Worm (Caenorhabditis elegans): ENCODE measurements around the gene parn-1.

Gene parn-1

DNA sequence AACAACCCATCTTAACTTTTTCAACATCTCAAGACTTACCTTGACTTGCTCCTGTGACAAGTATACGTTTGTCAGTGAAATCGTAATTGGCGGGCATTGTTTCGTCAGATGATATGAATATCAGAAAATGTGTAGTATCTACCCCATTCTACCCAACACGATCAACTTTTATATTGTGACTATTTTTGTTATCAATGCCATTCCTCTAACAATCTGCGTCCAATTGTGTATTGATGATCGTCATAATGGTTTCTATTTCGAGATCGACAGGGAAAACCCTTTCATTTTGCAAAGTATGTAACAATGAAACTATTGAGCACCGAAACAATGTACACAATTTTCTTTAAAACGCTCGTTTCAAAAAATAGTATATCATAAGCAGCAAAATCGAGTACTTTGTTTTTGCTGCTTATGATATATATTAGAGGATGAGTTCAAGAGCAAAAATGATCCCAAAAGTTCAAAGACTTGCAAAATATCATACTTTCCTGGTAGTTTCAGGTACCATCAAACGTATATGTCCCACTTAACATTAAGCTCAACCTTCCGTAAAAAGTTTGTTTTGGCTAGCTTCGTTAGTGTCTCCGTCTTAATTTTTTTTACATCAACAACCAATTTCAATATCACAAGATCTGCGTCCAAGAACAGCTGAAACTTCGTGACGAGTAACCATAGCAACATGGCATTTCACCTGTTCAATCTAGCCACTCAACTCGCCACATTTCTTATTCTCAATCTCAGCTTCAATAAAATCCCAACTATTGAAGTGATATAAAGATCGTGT is 38.6 kb upstream of the parn-1 start, which contains the start of the genes dhs-21 and xbx-9:
TSS of gene dhs-21 (minus strand) at position 181 of the 784 bp plus-strand sequence.
TSS of gene xbx-9 (plus strand) at position 734 of the 784 bp plus-strand sequence.
- peak; percentile 70 for TF ChIP-seq nhr-80 (tag; optimal IDR thresholded peaks at IDR 0.05)
- TF ChIP-seq K11D2.4 (GFP tag; IDR thresholded peaks at IDR 0.05): no peak
- TF ChIP-seq rcor-1 (GFP tag; IDR thresholded peaks at IDR 0.05): no peak
- TF ChIP-seq F49E8.2 (tag; optimal IDR thresholded peaks at IDR 0.05; ENCODE audit: insufficient read depth): no peak

DNA sequence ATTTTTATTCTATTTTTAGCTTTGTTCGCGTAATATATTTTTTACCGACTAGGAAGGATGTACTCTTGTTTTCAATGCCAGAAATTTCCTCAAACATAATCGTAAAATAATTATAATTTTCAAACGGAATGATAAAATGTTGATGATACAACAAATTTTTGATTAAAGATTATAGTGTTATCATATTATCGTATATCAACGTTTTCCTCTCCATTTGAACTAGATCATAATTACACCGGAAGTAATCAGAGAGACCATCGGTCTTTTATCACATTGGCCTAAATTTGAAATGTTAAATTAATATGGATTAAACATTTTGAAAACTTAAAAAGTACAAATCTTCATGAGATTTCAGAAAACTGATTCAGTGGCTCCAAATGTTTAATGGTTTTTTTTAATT is 37.7 kb upstream of the parn-1 start:
- TF ChIP-seq nhr-80 (tag; optimal IDR thresholded peaks at IDR 0.05): peak; percentile 5
- no peak for TF ChIP-seq F57C9.4 (tag; optimal IDR thresholded peaks at IDR 0.05)
- no peak for TF ChIP-seq Y79H2A.3 (GFP tag; conservative IDR thresholded peaks at IDR 0.05)
- no peak for TF ChIP-seq akir-1 (GFP tag; optimal IDR thresholded peaks at IDR 0.05)
- TF ChIP-seq lsl-1 (GFP tag; optimal IDR thresholded peaks at IDR 0.05): no peak
- TF ChIP-seq B0019.2 (GFP tag; conservative IDR thresholded peaks at IDR 0.05): no peak

ce11 chrV:12729220-12729619 is 34.2 kb upstream of the parn-1 start, which contains the start of gene R11D1.10:
Gene R11D1.10, plus strand, starts transcription at chrV:12729520.
- no peak for TF ChIP-seq lin-40 (tag; optimal IDR thresholded peaks at IDR 0.05)
- TF ChIP-seq efl-1 (GFP tag; optimal IDR thresholded peaks at IDR 0.05): no peak
- no peak for TF ChIP-seq pha-4 (tag; optimal IDR thresholded peaks at IDR 0.05)
- TF ChIP-seq aptf-3 (GFP tag; IDR thresholded peaks at IDR 0.05): no peak
- no peak for TF ChIP-seq hsf-1 (GFP tag; IDR thresholded peaks at IDR 0.05)
- no peak for TF ChIP-seq atf-7 (tag; optimal IDR thresholded peaks at IDR 0.05)

DNA sequence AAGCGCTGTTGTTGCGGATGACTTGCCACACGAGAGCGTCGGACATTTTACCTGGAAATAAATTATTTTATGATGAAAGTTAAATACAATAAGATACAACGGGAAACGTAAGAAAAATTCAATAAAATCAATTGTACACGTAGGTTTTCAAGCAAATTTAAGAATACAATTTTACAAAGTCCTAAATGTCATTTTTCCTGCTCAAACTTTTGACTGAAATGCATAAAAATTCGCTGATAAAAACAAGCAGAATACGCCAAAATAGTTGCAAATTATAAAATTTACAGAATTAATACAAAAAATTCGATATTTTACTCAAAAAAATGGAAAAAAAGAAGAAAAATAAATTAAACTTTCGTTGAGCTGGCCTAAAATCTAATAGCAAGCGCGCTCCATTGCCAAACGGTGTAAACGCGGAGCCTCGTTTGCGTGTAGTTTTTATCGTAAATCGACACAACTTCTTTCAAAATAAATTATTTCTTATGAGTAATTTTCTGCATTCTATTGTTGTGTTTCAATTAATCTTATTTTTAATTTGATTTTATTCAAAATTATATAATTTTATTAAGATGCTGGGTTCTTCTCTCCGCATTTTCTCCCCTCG is 33.1 kb upstream of the parn-1 start, which contains the start of the genes rpl-28 and mrpl-49:
TSS of gene rpl-28 (minus strand) at position 51 of the 604 bp plus-strand sequence.
TSS of gene mrpl-49 (plus strand) at position 570 of the 604 bp plus-strand sequence.
- TF ChIP-seq ccch-3 (GFP tag; optimal IDR thresholded peaks at IDR 0.05): no peak
- TF ChIP-seq ekl-4 (GFP tag; IDR thresholded peaks at IDR 0.05): 0 out of 2 replicates have a peak, but pooled peaks have one; percentile 34
- no peak for TF ChIP-seq lir-1 (GFP tag; conservative IDR thresholded peaks at IDR 0.05)
- TF ChIP-seq F33H1.4 (GFP tag; IDR thresholded peaks at IDR 0.05): peak; percentile 46; the same call in 1 of the 2 replicates
- peak; percentile 5 for TF ChIP-seq K12H6.12 (tag; optimal IDR thresholded peaks at IDR 0.05)
- TF ChIP-seq snpc-1.3 (tag; optimal IDR thresholded peaks at IDR 0.05; ENCODE audit: insufficient read depth): no peak
- no peak for TF ChIP-seq snpc-1.1 (tag; optimal IDR thresholded peaks at IDR 0.05; ENCODE audit: insufficient read depth)
- TF ChIP-seq bed-1 (GFP tag; IDR thresholded peaks at IDR 0.05): no peak
- no peak for TF ChIP-seq F57C9.4 (tag; optimal IDR thresholded peaks at IDR 0.05)
- peak; percentile 57 for TF ChIP-seq lin-40 (tag; optimal IDR thresholded peaks at IDR 0.05)
- TF ChIP-seq F22D6.2 (tag; optimal IDR thresholded peaks at IDR 0.05): no peak
- TF ChIP-seq repo-1 (tag; optimal IDR thresholded peaks at IDR 0.05): no peak
- no peak for TF ChIP-seq sea-2 (GFP tag; IDR thresholded peaks at IDR 0.05)
- TF ChIP-seq hlh-26 (GFP tag; conservative IDR thresholded peaks at IDR 0.05): no peak
- TF ChIP-seq lag-1 (GFP tag; IDR thresholded peaks at IDR 0.05): no peak
- no peak for TF ChIP-seq madf-6 (GFP tag; IDR thresholded peaks at IDR 0.05)
- no peak for TF ChIP-seq cebp-1 (GFP tag; IDR thresholded peaks at IDR 0.05)
- TF ChIP-seq cebp-1 (tag; optimal IDR thresholded peaks at IDR 0.05): peak; percentile 68
- no peak for TF ChIP-seq hsf-1 (GFP tag; IDR thresholded peaks at IDR 0.05)
- peak; percentile 59 for TF ChIP-seq nhr-80 (tag; optimal IDR thresholded peaks at IDR 0.05)
- TF ChIP-seq rcor-1 (GFP tag; IDR thresholded peaks at IDR 0.05): no peak
- TF ChIP-seq sdz-38 (tag; optimal IDR thresholded peaks at IDR 0.05): no peak
- no peak for TF ChIP-seq gei-17 (GFP tag; optimal IDR thresholded peaks at IDR 0.05)
- no peak for TF ChIP-seq ceh-100 (GFP tag; IDR thresholded peaks at IDR 0.05)
- no peak for TF ChIP-seq nfya-1 (tag; optimal IDR thresholded peaks at IDR 0.05; ENCODE audit: borderline replicate concordance, insufficient read depth)
- no peak for TF ChIP-seq snpc-4 (GFP tag; optimal IDR thresholded peaks at IDR 0.05)
- TF ChIP-seq snpc-4 (tag; optimal IDR thresholded peaks at IDR 0.05): peak in 3 of 4 experiments; percentile 28 to 81 (median 32)
- TF ChIP-seq snpc-3.4 (tag; optimal IDR thresholded peaks at IDR 0.05): no peak
- TF ChIP-seq Y95B8A.8 (GFP tag; IDR thresholded peaks at IDR 0.05): no peak
- peak; percentile 64 for TF ChIP-seq dox-1 (GFP tag; IDR thresholded peaks at IDR 0.05)
